Fruit fly (Drosophila melanogaster) whole organism, prepupa: Measurements from ENCODE around the gene Lgr4.

ENCODE experiments used
- Blimp-1 ChIP-seq: fragments of 200-800 bp; sonication (Bioruptor generic); optimal IDR thresholded peaks from 3 replicates; lab custom pipeline; 2017; ENCODE audit warnings: missing biosample characterization, missing genetic modification characterization, mild to moderate bottlenecking, moderate library complexity, missing genetic modification reagents
- CG16779 ChIP-seq: fragments of 200-800 bp; sonication (Bioruptor generic); optimal IDR thresholded peaks from 3 replicates; lab custom pipeline; 2017; ENCODE audit warnings: missing biosample characterization, mild to moderate bottlenecking, missing genetic modification characterization
- CG4318 ChIP-seq: fragments of 200-800 bp; sonication (Bioruptor generic); optimal IDR thresholded peaks from 3 replicates; lab custom pipeline; 2017; ENCODE audit warnings: missing biosample characterization, mild to moderate bottlenecking, missing genetic modification characterization
- Eip75B ChIP-seq: fragments of 200-800 bp; sonication (Bioruptor generic); optimal IDR thresholded peaks from 3 replicates; lab custom pipeline; 2016; ENCODE audit warnings: missing biosample characterization, missing genetic modification characterization
- Hr39 ChIP-seq: fragments of 200-800 bp; sonication (Bioruptor generic); optimal IDR thresholded peaks from 2 replicates; lab custom pipeline; 2016; ENCODE audit warnings: missing biosample characterization, missing genetic modification characterization
- Sox14 ChIP-seq: fragments of 200-800 bp; sonication (Bioruptor generic); optimal IDR thresholded peaks from 3 replicates; lab custom pipeline; 2016; ENCODE audit warnings: missing biosample characterization, missing genetic modification characterization
- acj6 ChIP-seq: fragments of 200-800 bp; sonication (Bioruptor generic); optimal IDR thresholded peaks from 3 replicates; lab custom pipeline; 2016; ENCODE audit warnings: missing biosample characterization, missing genetic modification characterization
- dsx ChIP-seq: fragments of 200-800 bp; optimal IDR thresholded peaks from 3 replicates; lab custom pipeline; 2019; ENCODE audit warnings: missing biosample characterization, mild to moderate bottlenecking, missing genetic modification characterization, moderate library complexity; ENCODE audit not compliant: poor library complexity, severe bottlenecking
- eg ChIP-seq: fragments of 200-800 bp; sonication (Bioruptor generic); IDR thresholded peaks from 3 replicates; pipeline ENCODE4 v1.3.6; 2022; ENCODE audit warnings: missing biosample characterization, missing genetic modification characterization
- pdm3 ChIP-seq: fragments of 200-800 bp; sonication (Bioruptor generic); optimal IDR thresholded peaks from 3 replicates; lab custom pipeline; 2016; ENCODE audit warnings: missing biosample characterization, missing genetic modification characterization
- svp ChIP-seq: fragments of 200-800 bp; sonication (Bioruptor generic); peaks from one replicate; lab custom pipeline; 2016; ENCODE audit warnings: missing biosample characterization, missing genetic modification characterization

DNA sequence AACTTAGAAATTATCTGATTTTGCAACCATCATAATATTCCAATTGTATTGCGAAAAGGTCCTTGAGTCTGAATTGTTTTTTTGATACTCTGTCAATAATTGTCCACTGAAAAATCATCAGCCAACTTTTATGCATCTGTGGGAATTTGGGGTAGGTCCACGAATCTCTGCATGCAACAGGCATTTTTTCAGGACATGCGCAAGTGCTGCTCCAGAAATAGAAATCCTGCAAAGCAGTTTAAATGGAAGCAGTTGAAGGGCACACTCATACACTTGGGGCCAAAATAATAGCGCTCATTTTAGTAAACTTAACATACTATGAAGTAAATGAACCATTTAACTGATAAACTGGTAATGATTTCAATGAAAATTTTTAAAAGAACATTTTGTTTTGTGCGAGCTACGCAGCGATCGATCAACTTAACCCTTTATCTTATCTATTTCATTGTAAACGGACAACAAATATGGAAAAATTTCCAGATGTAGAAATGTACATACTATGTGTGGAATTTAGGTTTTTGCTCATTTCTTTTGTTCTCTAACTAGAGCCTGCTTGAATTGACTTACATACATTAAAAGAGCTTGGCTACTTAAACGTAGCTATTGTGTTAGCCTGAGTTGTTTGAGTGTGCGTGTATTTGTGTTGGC is 58.7 kb downstream of the Lgr4 start:
- peak; percentile 27 for TF ChIP-seq svp (GFP tag; lab: Kevin White, UChicago)
- peak; percentile 21; the same call in 2 of the 3 replicates for TF ChIP-seq eg (GFP tag; lab: Robert Waterston, UW)
- TF ChIP-seq CG16779 (tag; lab: Kevin White, UChicago): peak; percentile 21
- TF ChIP-seq acj6 (GFP tag; lab: Kevin White, UChicago): peak; percentile 64
- no peak for TF ChIP-seq Blimp-1 (GFP tag; lab: Kevin White, UChicago)
- TF ChIP-seq Eip75B: peak; percentile 61
- peak; percentile 38 for TF ChIP-seq Hr39
- peak; percentile 63 for TF ChIP-seq Sox14 (GFP tag; lab: Kevin White, UChicago)
- peak; percentile 44 for TF ChIP-seq dsx
- TF ChIP-seq CG4318: peak; percentile 51
- TF ChIP-seq pdm3 (GFP tag; lab: Kevin White, UChicago): peak; percentile 60
